Fruit fly (Drosophila melanogaster): Measurements from ENCODE around the gene Osi10b.
A peak's percentile ranks its signal among the peaks of the same experiment; 100 is the strongest.

Osi10b gene

DNA sequence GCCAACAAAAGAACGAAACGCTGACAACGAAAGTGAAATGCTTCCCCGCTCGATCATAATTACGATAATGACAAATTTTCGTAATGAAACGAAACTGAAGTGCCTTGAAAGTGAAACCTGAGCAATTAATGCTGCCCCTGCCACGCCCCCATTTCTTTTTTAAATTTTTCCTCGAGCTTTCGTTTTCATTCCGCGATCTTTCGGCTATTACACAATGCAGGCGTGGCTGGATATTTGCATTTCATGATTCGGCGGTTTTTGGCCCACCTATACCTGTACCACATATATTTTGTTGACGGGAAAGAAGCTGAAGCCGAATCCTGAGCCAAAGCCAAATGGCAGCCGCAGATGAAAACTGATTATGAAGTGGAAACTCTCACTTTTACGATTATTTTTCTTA, 25.7 kb upstream of the Osi10b start:
- peak; percentile 73 for TF ChIP-seq Blimp-1 (GFP tag; optimal IDR thresholded peaks at IDR 0.05)
- no peak for TF ChIP-seq dsx (GFP tag; optimal IDR thresholded peaks at IDR 0.05; ENCODE audit: poor library complexity, severe bottlenecking)

DNA sequence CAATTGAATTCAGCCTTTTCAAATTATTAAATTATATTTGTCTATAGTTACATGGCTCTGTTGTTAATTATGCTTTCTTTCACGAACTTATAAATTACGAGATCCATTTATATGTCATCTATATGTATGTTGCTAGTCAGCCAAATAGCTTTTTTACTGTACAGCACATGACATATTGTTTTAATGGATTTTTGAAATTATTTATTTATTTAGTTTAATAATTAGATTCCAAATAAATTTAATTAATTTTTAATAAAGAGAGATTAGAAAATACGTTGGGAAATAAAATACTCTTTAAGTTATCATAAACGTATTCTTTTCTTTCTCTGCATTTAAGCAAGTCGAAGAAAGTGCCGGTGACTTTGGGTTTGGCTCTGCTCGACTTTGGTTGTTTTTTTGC, 24.7 kb upstream of the Osi10b start:
- TF ChIP-seq CG31627 (GFP tag; optimal IDR thresholded peaks at IDR 0.05) (no peak), CG34406 (GFP tag; optimal IDR thresholded peaks at IDR 0.05) (peak; percentile 34), Hr39 (GFP tag; optimal IDR thresholded peaks at IDR 0.05) (no peak), dsx (GFP tag; optimal IDR thresholded peaks at IDR 0.05; ENCODE audit: poor library complexity, severe bottlenecking) (no peak), CG10631 (GFP tag; optimal IDR thresholded peaks at IDR 0.05) (no peak), CG8119 (GFP tag; IDR thresholded peaks at IDR 0.05) (peak; percentile 67), CG32006 (GFP tag; optimal IDR thresholded peaks at IDR 0.05) (peak; percentile 92), CG6808 (GFP tag; optimal IDR thresholded peaks at IDR 0.05) (no peak), achi (GFP tag; optimal IDR thresholded peaks at IDR 0.05) (peak; percentile 39), Sox14 (GFP tag; optimal IDR thresholded peaks at IDR 0.05) (no peak), dac (GFP tag; optimal IDR thresholded peaks at IDR 0.05) (peak; percentile 59), CG7368 (GFP tag; optimal IDR thresholded peaks at IDR 0.05) (no peak), Eip75B (GFP tag; optimal IDR thresholded peaks at IDR 0.05) (no peak), Blimp-1 (GFP tag; optimal IDR thresholded peaks at IDR 0.05) (no peak), CG6276 (GFP tag; optimal IDR thresholded peaks at IDR 0.05) (peak; percentile 77), CG11902 (GFP tag; optimal IDR thresholded peaks at IDR 0.05) (no peak), CG8632 (GFP tag; optimal IDR thresholded peaks at IDR 0.05) (no peak), Ets96B (tag; optimal IDR thresholded peaks at IDR 0.05) (no peak), CG11762 (GFP tag; optimal IDR thresholded peaks at IDR 0.05; ENCODE audit: insufficient read depth) (no peak), Lpt (GFP tag; optimal IDR thresholded peaks at IDR 0.05) (no peak), CG10669 (GFP tag; optimal IDR thresholded peaks at IDR 0.05) (no peak), lz (GFP tag; optimal IDR thresholded peaks at IDR 0.05) (no peak), CG6163 (GFP tag; IDR thresholded peaks at IDR 0.05) (no peak), spab (GFP tag; optimal IDR thresholded peaks at IDR 0.05) (no peak), eg (GFP tag; IDR thresholded peaks at IDR 0.05) (peak; percentile 38; the same call in 1 of the 3 replicates), fd59A (GFP tag; optimal IDR thresholded peaks at IDR 0.05) (no peak), CG6792 (GFP tag; optimal IDR thresholded peaks at IDR 0.05) (peak; percentile 24), Smox (GFP tag; optimal IDR thresholded peaks at IDR 0.05) (no peak), CG1621 (tag; optimal IDR thresholded peaks at IDR 0.05) (no peak), Sox102F (GFP tag; optimal IDR thresholded peaks at IDR 0.05) (no peak), net (GFP tag; optimal IDR thresholded peaks at IDR 0.05) (peak; percentile 27), Hr4 (GFP tag; optimal IDR thresholded peaks at IDR 0.05) (peak; percentile 75), Eip78C (GFP tag) (peak; percentile 75), Gug (GFP tag; IDR thresholded peaks at IDR 0.05) (no peak), CG11294 (GFP tag; IDR thresholded peaks at IDR 0.05) (no peak), Hr38 (GFP tag; optimal IDR thresholded peaks at IDR 0.05) (no peak), OdsH (GFP tag; optimal IDR thresholded peaks at IDR 0.05) (peak; percentile 58), CG16779 (tag; optimal IDR thresholded peaks at IDR 0.05) (no peak), salr (GFP tag; optimal IDR thresholded peaks at IDR 0.05) (peak in 1 of 2 experiments; percentile 36), CG6854 (GFP tag; optimal IDR thresholded peaks at IDR 0.05) (no peak), Eip93F (GFP tag; optimal IDR thresholded peaks at IDR 0.05) (no peak), CG8319 (GFP tag; optimal IDR thresholded peaks at IDR 0.05) (no peak), fd85E (GFP tag; optimal IDR thresholded peaks at IDR 0.05) (no peak), Met (GFP tag; optimal IDR thresholded peaks at IDR 0.05) (no peak), CG15336 (GFP tag; IDR thresholded peaks at IDR 0.05) (peak; percentile 54), Sox15 (GFP tag; optimal IDR thresholded peaks at IDR 0.05) (no peak), esn (GFP tag; optimal IDR thresholded peaks at IDR 0.05) (no peak), CG9139 (GFP tag; optimal IDR thresholded peaks at IDR 0.05) (no peak), fkh (GFP tag; optimal IDR thresholded peaks at IDR 0.05) (no peak), topi (GFP tag; optimal IDR thresholded peaks at IDR 0.05) (no peak), CG3919 (GFP tag; optimal IDR thresholded peaks at IDR 0.05) (peak; percentile 39)
